Worm (Caenorhabditis elegans) whole organism, young adult: ENCODE data around the gene Y45F10B.3.

ENCODE experiments used
- B0035.1 ChIP-seq: sonication (generic microtip); optimal IDR thresholded peaks from 2 replicates; lab custom pipeline; 2016; ENCODE audit warnings: missing genetic modification characterization, mild to moderate bottlenecking, missing compliant biosample characterization, missing genotype, missing genetic modification reagents
- B0261.1 ChIP-seq: sonication (generic microtip); optimal IDR thresholded peaks from 2 replicates; lab custom pipeline; 2016; ENCODE audit warnings: mild to moderate bottlenecking, missing genetic modification characterization, moderate library complexity, missing compliant biosample characterization
- B0336.3 ChIP-seq: fragments of 200-800 bp; sonication (Bioruptor generic); IDR thresholded peaks from 2 replicates; pipeline ENCODE4 v1.3.6; 2022; ENCODE audit warnings: missing genetic modification characterization, missing compliant biosample characterization
- C17E4.6 ChIP-seq: fragments of 200-800 bp; sonication (Bioruptor generic); IDR thresholded peaks from 2 replicates; pipeline ENCODE4 v1.3.6; 2022; ENCODE audit warnings: missing genetic modification reagents, missing genetic modification characterization, missing compliant biosample characterization
- F23B12.7 ChIP-seq: sonication (generic microtip); optimal IDR thresholded peaks from 2 replicates; lab custom pipeline; 2017; ENCODE audit warnings: missing genetic modification characterization, mild to moderate bottlenecking, missing compliant biosample characterization, antibody characterized with exemption, moderate library complexity; ENCODE audit not compliant: insufficient read depth
- F33H1.4 ChIP-seq: fragments of 200-800 bp; sonication (Bioruptor generic); IDR thresholded peaks from 2 replicates; pipeline ENCODE4 v1.3.6; 2022; ENCODE audit warnings: missing genetic modification reagents, missing genetic modification characterization, missing compliant biosample characterization
- T07F8.4 ChIP-seq: sonication (generic microtip); optimal IDR thresholded peaks from 2 replicates; lab custom pipeline; 2016; ENCODE audit warnings: mild to moderate bottlenecking, missing genetic modification characterization, moderate library complexity, missing compliant biosample characterization
- ZK185.1 ChIP-seq: sonication (generic microtip); optimal IDR thresholded peaks from 2 replicates; lab custom pipeline; 2016; ENCODE audit warnings: mild to moderate bottlenecking, missing genetic modification characterization, missing compliant biosample characterization; ENCODE audit not compliant: poor library complexity, severe bottlenecking
- attf-3 ChIP-seq: fragments of 200-800 bp; sonication (Bioruptor generic); conservative IDR thresholded peaks from 2 replicates; pipeline ENCODE4 v1.3.6; 2022; ENCODE audit warnings: missing genetic modification reagents, missing genetic modification characterization, missing compliant biosample characterization
- ccch-3 ChIP-seq: fragments of 200-800 bp; sonication (Bioruptor generic); optimal IDR thresholded peaks from 2 replicates; lab custom pipeline; 2018; ENCODE audit warnings: mild to moderate bottlenecking, missing genetic modification characterization, missing compliant biosample characterization
- ceh-79 ChIP-seq: sonication (generic microtip); optimal IDR thresholded peaks from 2 replicates; lab custom pipeline; 2017; ENCODE audit warnings: mild to moderate bottlenecking, missing genetic modification characterization, missing compliant biosample characterization
- efl-1 ChIP-seq: fragments of 150-350 bp; optimal IDR thresholded peaks from 2 replicates; lab custom pipeline; 2014; ENCODE audit warnings: missing biosample characterization, missing genetic modification reagents, missing genetic modification characterization
- egl-44 ChIP-seq: fragments of 200-800 bp; sonication (Bioruptor generic); IDR thresholded peaks from 2 replicates; pipeline ENCODE4 v1.3.6; 2022; ENCODE audit warnings: missing genetic modification reagents, missing genetic modification characterization, missing compliant biosample characterization
- egrh-3 ChIP-seq: fragments of 200-800 bp; sonication (Bioruptor generic); IDR thresholded peaks from 2 replicates; pipeline ENCODE4 v1.3.6; 2022; ENCODE audit warnings: missing genetic modification reagents, missing genetic modification characterization, missing compliant biosample characterization
- ekl-4 ChIP-seq: fragments of 200-800 bp; sonication (Bioruptor generic); IDR thresholded peaks from 2 replicates; pipeline ENCODE4 v1.3.6; 2022; ENCODE audit warnings: missing genetic modification reagents, missing genetic modification characterization, missing compliant biosample characterization
- hmg-1.2 ChIP-seq: fragments of 200-800 bp; sonication (Bioruptor generic); IDR thresholded peaks from 2 replicates; pipeline ENCODE4 v1.3.6; 2022; ENCODE audit warnings: missing genetic modification reagents, missing genetic modification characterization, missing compliant biosample characterization
- hmg-20 ChIP-seq: fragments of 200-800 bp; sonication (Bioruptor generic); IDR thresholded peaks from 2 replicates; pipeline ENCODE4 v1.3.6; 2022; ENCODE audit warnings: missing genetic modification reagents, missing genetic modification characterization, missing compliant biosample characterization
- hsf-1 ChIP-seq: fragments of 200-800 bp; sonication (Bioruptor generic); IDR thresholded peaks from 2 replicates; pipeline ENCODE4 v1.3.6; 2022; ENCODE audit warnings: missing genetic modification reagents, missing genetic modification characterization, missing compliant biosample characterization
- lag-1 ChIP-seq: fragments of 200-800 bp; sonication (Bioruptor generic); IDR thresholded peaks from 2 replicates; pipeline ENCODE4 v1.3.6; 2022; ENCODE audit warnings: missing genetic modification reagents, missing genetic modification characterization, missing compliant biosample characterization
- let-526 ChIP-seq: fragments of 200-800 bp; sonication (Bioruptor generic); IDR thresholded peaks from 2 replicates; pipeline ENCODE4 v1.3.6; 2022; ENCODE audit warnings: missing genetic modification reagents, missing genetic modification characterization, missing compliant biosample characterization
- lin-54 ChIP-seq: fragments of 200-800 bp; sonication (Bioruptor generic); optimal IDR thresholded peaks from 2 replicates; lab custom pipeline; 2018; ENCODE audit warnings: mild to moderate bottlenecking, missing genetic modification characterization, missing compliant biosample characterization
- lir-1 ChIP-seq: fragments of 200-800 bp; sonication (Bioruptor generic); conservative IDR thresholded peaks from 2 replicates; pipeline ENCODE4 v1.3.6; 2022; ENCODE audit warnings: missing genetic modification reagents, missing genetic modification characterization, missing compliant biosample characterization
- lsy-27 ChIP-seq: sonication (generic microtip); optimal IDR thresholded peaks from 2 replicates; lab custom pipeline; 2017; ENCODE audit warnings: missing genetic modification characterization, mild to moderate bottlenecking, missing compliant biosample characterization, antibody characterized with exemption, missing genotype, borderline replicate concordance; ENCODE audit not compliant: insufficient read depth
- madf-10 ChIP-seq: sonication (generic microtip); optimal IDR thresholded peaks from 2 replicates; lab custom pipeline; 2016; ENCODE audit warnings: mild to moderate bottlenecking, missing genetic modification characterization, missing compliant biosample characterization
- madf-3 ChIP-seq: fragments of 200-800 bp; sonication (Bioruptor generic); IDR thresholded peaks from 2 replicates; pipeline ENCODE4 v1.3.6; 2022; ENCODE audit warnings: missing genetic modification reagents, missing genetic modification characterization, missing compliant biosample characterization
- madf-6 ChIP-seq: fragments of 200-800 bp; sonication (Bioruptor generic); IDR thresholded peaks from 2 replicates; pipeline ENCODE4 v1.3.6; 2022; ENCODE audit warnings: missing genetic modification reagents, missing genetic modification characterization, missing compliant biosample characterization
- mel-28 ChIP-seq: sonication (generic microtip); optimal IDR thresholded peaks from 2 replicates; lab custom pipeline; 2016; ENCODE audit warnings: borderline replicate concordance, mild to moderate bottlenecking, missing genetic modification characterization, missing compliant biosample characterization
- nfya-1 ChIP-seq: sonication (generic microtip); optimal IDR thresholded peaks from 2 replicates; lab custom pipeline; 2017; ENCODE audit warnings: antibody characterized with exemption, missing compliant biosample characterization, missing genetic modification characterization, borderline replicate concordance; ENCODE audit not compliant: insufficient read depth
- nfya-2 ChIP-seq: fragments of 200-800 bp; sonication (Bioruptor generic); IDR thresholded peaks from 2 replicates; pipeline ENCODE4 v1.3.6; 2022; ENCODE audit warnings: missing genetic modification reagents, missing genetic modification characterization, missing compliant biosample characterization
- nfyb-1 ChIP-seq: fragments of 200-800 bp; sonication (Bioruptor generic); IDR thresholded peaks from 2 replicates; pipeline ENCODE4 v1.3.6; 2022; ENCODE audit warnings: missing genetic modification reagents, missing genetic modification characterization, missing compliant biosample characterization
- nhr-179 ChIP-seq: sonication (generic microtip); optimal IDR thresholded peaks from 2 replicates; lab custom pipeline; 2016; ENCODE audit warnings: mild to moderate bottlenecking, missing genetic modification characterization, missing compliant biosample characterization
- nhr-80 ChIP-seq: sonication (generic microtip); optimal IDR thresholded peaks from 2 replicates; lab custom pipeline; 2016; ENCODE audit warnings: missing genetic modification characterization, missing compliant biosample characterization
- pha-4 ChIP-seq: fragments of 150-350 bp; sonication (generic microtip); optimal IDR thresholded peaks from 2 replicates; lab custom pipeline; 2014; ENCODE audit warnings: missing biosample characterization, missing genetic modification reagents, missing genetic modification characterization
- rcor-1 ChIP-seq: fragments of 200-800 bp; sonication (Bioruptor generic); IDR thresholded peaks from 2 replicates; pipeline ENCODE4 v1.3.6; 2022; ENCODE audit warnings: missing genetic modification reagents, missing genetic modification characterization, missing compliant biosample characterization
- snpc-1.1 ChIP-seq: sonication (generic microtip); optimal IDR thresholded peaks from 2 replicates; lab custom pipeline; 2017; ENCODE audit warnings: missing genetic modification characterization, mild to moderate bottlenecking, missing compliant biosample characterization, antibody characterized with exemption, moderate library complexity, missing genotype, missing genetic modification reagents; ENCODE audit not compliant: insufficient read depth
- snpc-1.3 ChIP-seq: sonication (generic microtip); optimal IDR thresholded peaks from 2 replicates; lab custom pipeline; 2017; ENCODE audit warnings: missing genetic modification characterization, mild to moderate bottlenecking, missing compliant biosample characterization, antibody characterized with exemption, moderate library complexity, missing genotype, missing genetic modification reagents; ENCODE audit not compliant: insufficient read depth
- snpc-3.4 ChIP-seq: sonication (generic microtip); optimal IDR thresholded peaks from 2 replicates; lab custom pipeline; 2017; ENCODE audit warnings: missing genetic modification characterization, mild to moderate bottlenecking, missing compliant biosample characterization, antibody characterized with exemption, moderate library complexity, missing genotype, missing genetic modification reagents
- tbp1 ChIP-seq: fragments of 200-800 bp; sonication (Bioruptor generic); optimal IDR thresholded peaks from 2 replicates; lab custom pipeline; 2018; ENCODE audit warnings: mild to moderate bottlenecking, missing genetic modification characterization, missing compliant biosample characterization
- tlf-1 ChIP-seq: fragments of 200-800 bp; sonication (Bioruptor generic); optimal IDR thresholded peaks from 2 replicates; lab custom pipeline; 2018; ENCODE audit warnings: mild to moderate bottlenecking, missing genetic modification characterization, missing compliant biosample characterization
- ztf-28 ChIP-seq: fragments of 200-800 bp; sonication (Bioruptor generic); IDR thresholded peaks from 2 replicates; pipeline ENCODE4 v1.3.6; 2022; ENCODE audit warnings: missing genetic modification reagents, missing genetic modification characterization, missing compliant biosample characterization
- ztf-6 ChIP-seq: fragments of 200-800 bp; sonication (Bioruptor generic); IDR thresholded peaks from 2 replicates; pipeline ENCODE4 v1.3.6; 2022; ENCODE audit warnings: missing genetic modification reagents, missing genetic modification characterization, missing compliant biosample characterization

Gene Y45F10B.3

ce11 chrIV:13601973-13602669 is 8.7 kb downstream of the Y45F10B.3 start, which contains the start of gene Y45F10B.59 (continued):
- TF ChIP-seq B0035.1 (tag; lab: Kevin White, UChicago): no peak
- peak; percentile 97 for TF ChIP-seq hmg-1.2 (GFP tag; lab: Robert Waterston, UW)
- TF ChIP-seq hsf-1 (GFP tag; lab: Robert Waterston, UW): 0 out of 2 replicates have a peak, but pooled peaks have one; percentile 20
- peak; percentile 81 for TF ChIP-seq snpc-1.3 (tag; lab: Kevin White, UChicago)
- TF ChIP-seq egl-44 (GFP tag; lab: Robert Waterston, UW): no peak
- TF ChIP-seq nfya-2 (GFP tag; lab: Robert Waterston, UW): no peak
- no peak for TF ChIP-seq B0261.1 (tag; lab: Kevin White, UChicago)
- TF ChIP-seq ceh-79 (tag; lab: Kevin White, UChicago): no peak
- TF ChIP-seq F33H1.4 (GFP tag; lab: Robert Waterston, UW): no peak
- TF ChIP-seq mel-28 (tag; lab: Kevin White, UChicago): no peak
- TF ChIP-seq nhr-80 (tag; lab: Kevin White, UChicago): no peak
- TF ChIP-seq madf-6: peak; percentile 65; the same call in 1 of the 2 replicates
- 0 out of 2 replicates have a peak, but pooled peaks have one; percentile 16 for TF ChIP-seq rcor-1 (GFP tag; lab: Robert Waterston, UW)
- TF ChIP-seq snpc-1.1 (tag; lab: Kevin White, UChicago): peak; percentile 93
- TF ChIP-seq nfyb-1: no peak
- no peak for TF ChIP-seq ccch-3
- no peak for TF ChIP-seq nfya-1 (tag; lab: Kevin White, UChicago)
- no peak for TF ChIP-seq egrh-3 (GFP tag; lab: Robert Waterston, UW)
- no peak for TF ChIP-seq lin-54
- TF ChIP-seq hmg-20 (GFP tag; lab: Robert Waterston, UW): no peak
- no peak for TF ChIP-seq let-526 (GFP tag; lab: Robert Waterston, UW)
- 0 out of 2 replicates have a peak, but pooled peaks have one; percentile 35 for TF ChIP-seq ekl-4 (GFP tag; lab: Robert Waterston, UW)
- no peak for TF ChIP-seq pha-4
- TF ChIP-seq ztf-28 (GFP tag; lab: Robert Waterston, UW): no peak
- TF ChIP-seq ztf-6 (GFP tag; lab: Robert Waterston, UW): no peak
- peak; percentile 84 for TF ChIP-seq snpc-3.4 (tag; lab: Kevin White, UChicago)
- TF ChIP-seq T07F8.4 (tag; lab: Kevin White, UChicago): no peak
- TF ChIP-seq efl-1: no peak
- no peak for TF ChIP-seq B0336.3 (GFP tag; lab: Robert Waterston, UW)
- TF ChIP-seq madf-3 (GFP tag; lab: Robert Waterston, UW): no peak
- TF ChIP-seq lsy-27 (tag; lab: Kevin White, UChicago): no peak
- no peak for TF ChIP-seq lag-1 (GFP tag; lab: Robert Waterston, UW)
- no peak for TF ChIP-seq F23B12.7 (tag; lab: Kevin White, UChicago)
- no peak for TF ChIP-seq nhr-179
- no peak for TF ChIP-seq tlf-1 (GFP tag; lab: Kevin White, UChicago)
- TF ChIP-seq C17E4.6 (GFP tag; lab: Robert Waterston, UW): no peak

- TF ChIP-seq mel-28 (tag; lab: Kevin White, UChicago) (no peak), ZK185.1 (tag; lab: Kevin White, UChicago) (no peak), attf-3 (GFP tag; lab: Robert Waterston, UW) (no peak), lir-1 (no peak), madf-10 (tag; lab: Kevin White, UChicago) (no peak), tbp1 (GFP tag; lab: Kevin White, UChicago) (no peak), nhr-80 (tag; lab: Kevin White, UChicago) (peak; percentile 26)
These were observed 16.3 kb downstream of the Y45F10B.3 start, which contains the start of gene C08F11.13 for ce11 chrIV:13609755-13610154. Gene C08F11.13 (minus strand): TSS chrIV:13609892.
